5 worm cellular contexts compared by ENCODE assay signal in genomic region chrIII:7897733-7898132, ce11.
A peak's percentile ranks its signal among the peaks of the same experiment; 100 is the strongest.
TF ChIP-seq lines count a peak whose summit lies in the region.

No protein-coding gene starts in this region.

TF ChIP-seq in whole organism, L1 larva, 84 proteins besides CTCF, POLR2A, EP300 and RAD21 (continues in another document):
- TF ChIP-seq lsy-2 (tag; optimal IDR thresholded peaks at IDR 0.05; lab: Kevin White, UChicago) (peak; percentile 25 to 88), grh-1 (GFP tag; IDR thresholded peaks at IDR 0.05; lab: Robert Waterston, UW) (peak; percentile 83), lin-14 (GFP tag; optimal IDR thresholded peaks at IDR 0.05; lab: Kevin White, UChicago) (peak; percentile 57), ceh-63 (GFP tag; optimal IDR thresholded peaks at IDR 0.05; lab: Kevin White, UChicago) (no peak), nhr-19 (GFP tag; conservative IDR thresholded peaks at IDR 0.05; lab: Robert Waterston, UW) (peak; percentile 80), C04F5.9 (tag; optimal IDR thresholded peaks at IDR 0.05; lab: Kevin White, UChicago) (no peak), nhr-237 (tag; optimal IDR thresholded peaks at IDR 0.05; lab: Kevin White, UChicago) (peak; percentile 1), nhr-28 (tag; optimal IDR thresholded peaks at IDR 0.05; lab: Kevin White, UChicago) (no peak), snu-23 (GFP tag; optimal IDR thresholded peaks at IDR 0.05; lab: Kevin White, UChicago) (peak; percentile 58), tlp-1 (tag; optimal IDR thresholded peaks at IDR 0.05; lab: Kevin White, UChicago) (no peak), swsn-7 (tag; optimal IDR thresholded peaks at IDR 0.05; lab: Kevin White, UChicago) (no peak), dpl-1 (GFP tag; optimal IDR thresholded peaks at IDR 0.05; lab: Kevin White, UChicago) (peak in 1 of 3 experiments; percentile 9), nhr-85 (tag; lab: Kevin White, UChicago) (peak; percentile 95), aha-1 (tag; optimal IDR thresholded peaks at IDR 0.05; lab: Kevin White, UChicago) (no peak), mdl-1 (tag; optimal IDR thresholded peaks at IDR 0.05; lab: Kevin White, UChicago) (no peak), blmp-1 (tag; optimal IDR thresholded peaks at IDR 0.05; lab: Kevin White, UChicago) (peak; percentile 55), elt-3 (tag; optimal IDR thresholded peaks at IDR 0.05; lab: Kevin White, UChicago) (peak in 5 of 6 experiments; percentile 27 to 85 (median 48)), isw-1 (GFP tag; IDR thresholded peaks at IDR 0.05; lab: Robert Waterston, UW) (no peak), C16A3.4 (tag; optimal IDR thresholded peaks at IDR 0.05; lab: Kevin White, UChicago) (peak; percentile 22)

TF ChIP-seq in whole organism, L2 larva, 48 proteins besides CTCF, POLR2A, EP300 and RAD21:
- no peak for TF ChIP-seq ceh-16 (tag; optimal IDR thresholded peaks at IDR 0.05; lab: Kevin White, UChicago)
- TF ChIP-seq sma-9 (GFP tag; optimal IDR thresholded peaks at IDR 0.05; lab: Kevin White, UChicago), result peak; percentile 73
- no peak for TF ChIP-seq sma-9 (tag; optimal IDR thresholded peaks at IDR 0.05; lab: Kevin White, UChicago)
- TF ChIP-seq sma-3 (GFP tag; optimal IDR thresholded peaks at IDR 0.05; lab: Kevin White, UChicago), result peak; percentile 55
- TF ChIP-seq nhr-25 (tag; optimal IDR thresholded peaks at IDR 0.05; lab: Kevin White, UChicago), result peak; percentile 76
- no peak for TF ChIP-seq crh-2 (tag; optimal IDR thresholded peaks at IDR 0.05; lab: Kevin White, UChicago)
- peak; percentile 81 for TF ChIP-seq nhr-21 (tag; optimal IDR thresholded peaks at IDR 0.05; lab: Kevin White, UChicago)
- peak; percentile 1 for TF ChIP-seq blmp-1 (tag; optimal IDR thresholded peaks at IDR 0.05; lab: Kevin White, UChicago; ENCODE audit: insufficient read depth)
- peak; percentile 45 for TF ChIP-seq gmeb-1 (tag; optimal IDR thresholded peaks at IDR 0.05; lab: Kevin White, UChicago)
- no peak for TF ChIP-seq nhr-12 (tag; optimal IDR thresholded peaks at IDR 0.05; lab: Kevin White, UChicago)
- peak in 1 of 2 experiments; percentile 48 for TF ChIP-seq lsy-2 (tag; optimal IDR thresholded peaks at IDR 0.05; lab: Kevin White, UChicago)
- no peak for TF ChIP-seq mbf-1 (tag; optimal IDR thresholded peaks at IDR 0.05; lab: Kevin White, UChicago)
- TF ChIP-seq unc-39 (tag; optimal IDR thresholded peaks at IDR 0.05; lab: Kevin White, UChicago), result no peak
- TF ChIP-seq unc-62 (GFP tag; optimal IDR thresholded peaks at IDR 0.05; lab: Kevin White, UChicago), result no peak

TF ChIP-seq in whole organism, L3 larva, 47 proteins besides CTCF, POLR2A, EP300 and RAD21 (continues in another document):
- TF ChIP-seq sea-2 (GFP tag; optimal IDR thresholded peaks at IDR 0.05; lab: Kevin White, UChicago) (no peak), R02D3.7 (tag; optimal IDR thresholded peaks at IDR 0.05; lab: Kevin White, UChicago) (no peak), ztf-4 (tag; optimal IDR thresholded peaks at IDR 0.05; lab: Kevin White, UChicago) (no peak), pqm-1 (tag; optimal IDR thresholded peaks at IDR 0.05; lab: Kevin White, UChicago) (no peak), daf-12 (tag; optimal IDR thresholded peaks at IDR 0.05; lab: Kevin White, UChicago) (no peak), nhr-77 (tag; optimal IDR thresholded peaks at IDR 0.05; lab: Kevin White, UChicago) (no peak), ama-1 (optimal IDR thresholded peaks at IDR 0.05; lab: Kevin White, UChicago) (no peak), nhr-67 (tag; optimal IDR thresholded peaks at IDR 0.05; lab: Kevin White, UChicago) (no peak), nhr-237 (tag; optimal IDR thresholded peaks at IDR 0.05; lab: Kevin White, UChicago) (no peak), fkh-10 (GFP tag; optimal IDR thresholded peaks at IDR 0.05; lab: Kevin White, UChicago) (no peak), elt-2 (tag; optimal IDR thresholded peaks at IDR 0.05; lab: Kevin White, UChicago) (no peak), ceh-16 (tag; optimal IDR thresholded peaks at IDR 0.05; lab: Kevin White, UChicago) (no peak), skn-1 (tag; optimal IDR thresholded peaks at IDR 0.05; lab: Kevin White, UChicago) (no peak), nhr-76 (tag; optimal IDR thresholded peaks at IDR 0.05; lab: Kevin White, UChicago) (peak; percentile 22), elt-1 (tag; optimal IDR thresholded peaks at IDR 0.05; lab: Kevin White, UChicago) (no peak), nhr-11 (tag; optimal IDR thresholded peaks at IDR 0.05; lab: Kevin White, UChicago) (no peak), ceh-28 (tag; optimal IDR thresholded peaks at IDR 0.05; lab: Kevin White, UChicago) (peak; percentile 2), pha-4 (tag; optimal IDR thresholded peaks at IDR 0.05; lab: Kevin White, UChicago) (no peak), jun-1 (tag; optimal IDR thresholded peaks at IDR 0.05; lab: Kevin White, UChicago) (no peak), nhr-25 (tag; optimal IDR thresholded peaks at IDR 0.05; lab: Kevin White, UChicago) (peak; percentile 12), nhr-43 (tag; optimal IDR thresholded peaks at IDR 0.05; lab: Kevin White, UChicago; ENCODE audit: poor library complexity, severe bottlenecking) (peak; percentile 57), nhr-12 (tag; optimal IDR thresholded peaks at IDR 0.05; lab: Kevin White, UChicago) (no peak)

TF ChIP-seq in whole organism, L4 larva, 104 proteins besides CTCF, POLR2A, EP300 and RAD21:
- TF ChIP-seq arid-1 (GFP tag; conservative IDR thresholded peaks at IDR 0.05; lab: Robert Waterston, UW) (no peak), lsy-2 (tag; optimal IDR thresholded peaks at IDR 0.05; lab: Kevin White, UChicago) (peak in 1 of 2 experiments; percentile 59), dmd-6 (GFP tag; IDR thresholded peaks at IDR 0.05; lab: Robert Waterston, UW) (peak; percentile 37; the same call in 1 of the 2 replicates), cey-2 (tag; optimal IDR thresholded peaks at IDR 0.05; lab: Kevin White, UChicago; ENCODE audit: borderline replicate concordance, insufficient read depth) (peak; percentile 5), hlh-11 (tag; optimal IDR thresholded peaks at IDR 0.05; lab: Kevin White, UChicago) (peak; percentile 27), dve-1 (tag; optimal IDR thresholded peaks at IDR 0.05; lab: Kevin White, UChicago; ENCODE audit: insufficient read depth) (peak; percentile 44), hlh-30 (tag; optimal IDR thresholded peaks at IDR 0.05; lab: Kevin White, UChicago; ENCODE audit: insufficient read depth) (peak; percentile 33), php-3 (GFP tag; IDR thresholded peaks at IDR 0.05; lab: Robert Waterston, UW) (no peak), nhr-28 (tag; optimal IDR thresholded peaks at IDR 0.05; lab: Kevin White, UChicago) (peak; percentile 81), Y48G9A.11 (GFP tag; IDR thresholded peaks at IDR 0.05; lab: Robert Waterston, UW) (no peak), madf-5 (GFP tag; IDR thresholded peaks at IDR 0.05; lab: Robert Waterston, UW) (no peak), ZK546.5 (tag; optimal IDR thresholded peaks at IDR 0.05; lab: Kevin White, UChicago) (no peak), T20F7.1 (GFP tag; optimal IDR thresholded peaks at IDR 0.05; lab: Kevin White, UChicago) (peak; percentile 34), nhr-77 (tag; optimal IDR thresholded peaks at IDR 0.05; lab: Kevin White, UChicago) (no peak), mep-1 (tag; optimal IDR thresholded peaks at IDR 0.05; lab: Kevin White, UChicago) (peak; percentile 26), nhr-48 (tag; optimal IDR thresholded peaks at IDR 0.05; lab: Kevin White, UChicago) (peak; percentile 36), mdl-1 (tag; optimal IDR thresholded peaks at IDR 0.05; lab: Kevin White, UChicago) (peak in 1 of 2 experiments; percentile 52), Y75B8A.6 (GFP tag; IDR thresholded peaks at IDR 0.05; lab: Robert Waterston, UW) (no peak)

TF ChIP-seq in whole organism, young adult, 124 proteins besides CTCF, POLR2A, EP300 and RAD21:
- TF ChIP-seq somi-1 (GFP tag; optimal IDR thresholded peaks at IDR 0.05; lab: Kevin White, UChicago), result peak; percentile 19
- TF ChIP-seq F22D6.2 (tag; optimal IDR thresholded peaks at IDR 0.05; lab: Kevin White, UChicago), result no peak
TF ChIP-seq in whole organism, young adult: peak in this region for 1.
